Fruit fly (Drosophila melanogaster): ENCODE results near the gene GstZ2.

The GstZ2 gene

DNA sequence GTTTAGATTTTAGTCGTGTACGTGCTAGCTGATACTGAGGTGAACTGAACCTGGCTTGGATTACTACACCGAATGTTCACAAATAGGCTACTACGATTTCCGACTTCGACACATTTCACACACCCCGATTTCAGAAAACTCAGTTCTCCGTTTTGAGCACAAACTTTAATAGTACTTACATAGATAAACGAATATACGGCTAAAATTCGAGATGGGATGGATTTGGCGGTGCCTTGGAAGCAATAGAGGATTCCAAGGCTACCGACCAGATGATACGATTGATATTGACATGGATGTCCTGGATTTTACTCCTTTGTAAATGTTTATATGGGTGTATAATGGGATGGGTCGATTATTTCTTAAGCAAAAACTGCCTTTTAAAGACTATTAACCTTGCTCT, 50.3 kb downstream of the GstZ2 start, which contains the start of gene betaTub85D:
Gene betaTub85D, minus strand, starts transcription at position 101 of the 400 bp plus-strand sequence.
- TF ChIP-seq noc (tag; optimal IDR thresholded peaks at IDR 0.05) = no peak

DNA sequence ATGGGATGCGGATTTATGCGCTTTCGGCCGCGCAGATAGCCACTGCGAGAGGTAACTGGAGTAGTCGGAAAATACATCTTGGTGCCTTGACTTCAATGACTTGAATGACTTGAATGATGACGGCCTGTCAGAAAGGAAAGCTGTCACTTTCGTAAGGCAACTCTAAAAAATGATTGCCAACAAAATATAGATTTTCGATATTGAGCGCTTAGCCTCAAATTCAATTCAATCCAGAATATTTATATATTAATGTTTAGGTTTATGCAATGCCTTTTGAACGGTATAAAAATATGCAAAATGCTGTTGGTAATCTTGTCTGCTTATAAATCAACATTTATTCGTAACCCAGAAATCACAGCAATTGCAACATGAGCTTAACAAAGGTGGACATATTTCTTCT, 52.4 kb downstream of the GstZ2 start, which contains the start of gene CG44261:
Gene CG44261, minus strand, starts transcription at position 101 of the 400 bp plus-strand sequence.
- TF ChIP-seq noc (tag; optimal IDR thresholded peaks at IDR 0.05) = no peak
